Worm (Caenorhabditis elegans): Measurements from ENCODE around the gene C28F5.1.

Gene C28F5.1

DNA sequence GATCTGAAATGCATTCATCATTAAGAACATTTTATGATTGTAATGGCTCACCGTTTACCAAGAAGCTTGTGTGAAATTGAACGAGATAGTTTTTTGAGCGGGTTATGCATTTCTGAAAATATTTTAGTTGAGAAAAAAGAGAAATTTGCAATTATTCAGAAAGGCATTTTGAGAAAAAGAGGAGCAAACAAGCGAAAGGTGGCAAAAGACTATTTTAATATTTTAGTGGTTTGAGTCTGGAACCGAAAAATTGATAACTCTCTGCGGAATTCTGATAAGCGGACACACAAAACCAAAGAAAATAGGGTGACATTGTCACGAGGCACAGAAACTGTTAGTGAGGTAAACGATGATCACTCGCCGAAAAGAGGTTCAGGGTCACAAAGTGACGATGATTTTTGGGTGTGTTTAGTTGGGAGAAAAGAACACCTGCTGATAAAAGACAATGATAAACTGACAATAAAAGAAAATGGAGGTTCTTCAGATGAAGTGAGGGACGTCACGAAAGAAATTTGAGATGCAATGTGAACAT lies 49.7 kb downstream of the C28F5.1 start:
- TF ChIP-seq unc-62 (GFP tag; optimal IDR thresholded peaks at IDR 0.05): no peak

ce11 chrII:7555454-7555853 lies 50.3 kb downstream of the C28F5.1 start, which contains the start of gene ZK1290.14:
ZK1290.14 (minus strand) TSS chrII:7555592.
- no peak for TF ChIP-seq unc-62 (GFP tag; optimal IDR thresholded peaks at IDR 0.05)

All from whole organism, dauer.